Worm (Caenorhabditis elegans) whole organism, L2 larva: Measurements from ENCODE around the gene srd-74.
A peak's percentile ranks its signal among the peaks of the same experiment; 100 is the strongest.

Experiments used
- C34F6.9 ChIP-seq: fragments of 150-350 bp; optimal IDR thresholded peaks from 2 replicates; lab custom pipeline; 2014; ENCODE audit warnings: missing biosample characterization, missing genetic modification characterization
- F13H6.1 ChIP-seq: sonication (generic microtip); optimal IDR thresholded peaks from 2 replicates; lab custom pipeline; 2016; ENCODE audit warnings: missing genetic modification characterization, missing compliant biosample characterization
- R02D3.7 ChIP-seq: fragments of 150-350 bp; optimal IDR thresholded peaks from 2 replicates; lab custom pipeline; 2014; ENCODE audit warnings: missing biosample characterization, missing genetic modification characterization
- Y55F3AM.14 ChIP-seq: fragments of 200-800 bp; sonication (Bioruptor generic); optimal IDR thresholded peaks from 2 replicates; lab custom pipeline; 2018; ENCODE audit warnings: mild to moderate bottlenecking, missing genetic modification characterization, missing compliant biosample characterization
- ama-1 ChIP-seq: fragments of 150-350 bp; optimal IDR thresholded peaks from 2 replicates; lab custom pipeline; 2018; ENCODE audit warnings: inconsistent platforms
- blmp-1 ChIP-seq: sonication (generic microtip); optimal IDR thresholded peaks from 2 replicates; lab custom pipeline; 2017; ENCODE audit warnings: missing genetic modification characterization, mild to moderate bottlenecking, missing compliant biosample characterization, antibody characterized with exemption, moderate library complexity; ENCODE audit not compliant: insufficient read depth
- ceh-16 ChIP-seq: fragments of 150-350 bp; optimal IDR thresholded peaks from 2 replicates; lab custom pipeline; 2014; ENCODE audit warnings: missing biosample characterization, missing genetic modification characterization
- crh-2 ChIP-seq: sonication (generic microtip); optimal IDR thresholded peaks from 2 replicates; lab custom pipeline; 2017; ENCODE audit warnings: missing biosample characterization, missing genetic modification characterization
- dmd-4 ChIP-seq: sonication (generic microtip); optimal IDR thresholded peaks from 2 replicates; lab custom pipeline; 2017; ENCODE audit warnings: missing biosample characterization, missing genetic modification characterization
- egl-27 ChIP-seq: sonication (generic microtip); optimal IDR thresholded peaks from 3 replicates; lab custom pipeline; 2017; ENCODE audit warnings: missing biosample characterization, missing genetic modification reagents, missing genetic modification characterization
- elt-1 ChIP-seq: fragments of 150-350 bp; optimal IDR thresholded peaks from 2 replicates; lab custom pipeline; 2014; ENCODE audit warnings: missing biosample characterization, missing genetic modification characterization
- fos-1 ChIP-seq: fragments of 150-350 bp; optimal IDR thresholded peaks from 2 replicates; lab custom pipeline; 2014; ENCODE audit warnings: missing biosample characterization, missing genetic modification characterization
- gmeb-1 ChIP-seq: fragments of 150-350 bp; optimal IDR thresholded peaks from 2 replicates; lab custom pipeline; 2014; ENCODE audit warnings: missing biosample characterization, missing genetic modification characterization
- lin-11 ChIP-seq: fragments of 150-350 bp; sonication (generic microtip); optimal IDR thresholded peaks from 2 replicates; lab custom pipeline; 2014; ENCODE audit warnings: missing biosample characterization, missing genetic modification characterization, inconsistent platforms, mixed read lengths
- lin-13 ChIP-seq: fragments of 150-350 bp; optimal IDR thresholded peaks from 2 replicates; lab custom pipeline; 2014; ENCODE audit warnings: missing biosample characterization, missing genetic modification reagents, missing genetic modification characterization
- lin-39 ChIP-seq: fragments of 150-350 bp; optimal IDR thresholded peaks from 2 replicates; lab custom pipeline; 2014; ENCODE audit warnings: missing biosample characterization, missing genetic modification reagents, missing genetic modification characterization
- lsy-2 ChIP-seq, 2 experiments: fragments of 150-350 bp in 1 of 2; sonication (generic microtip) in 1 of 2; optimal IDR thresholded peaks; 2 replicates each; lab custom pipeline; 2014 to 2017; ENCODE audit warnings: missing biosample characterization in 2 of 2, missing genetic modification characterization in 2 of 2
- mab-5 ChIP-seq: fragments of 150-350 bp; optimal IDR thresholded peaks from 2 replicates; lab custom pipeline; 2014; ENCODE audit warnings: missing biosample characterization, missing genetic modification characterization
- mbf-1 ChIP-seq: sonication (generic microtip); optimal IDR thresholded peaks from 2 replicates; lab custom pipeline; 2017; ENCODE audit warnings: missing biosample characterization, missing genetic modification characterization
- mdl-1 ChIP-seq, 2 experiments: fragments of 150-350 bp in 1 of 2; sonication (generic microtip) in 1 of 2; optimal IDR thresholded peaks; 2 replicates each; lab custom pipeline; 2017; ENCODE audit warnings: missing biosample characterization in 2 of 2, missing genetic modification characterization in 2 of 2
- nhr-11 ChIP-seq: fragments of 150-350 bp; optimal IDR thresholded peaks from 2 replicates; lab custom pipeline; 2014; ENCODE audit warnings: missing biosample characterization, missing genetic modification characterization
- nhr-129 ChIP-seq: fragments of 150-350 bp; optimal IDR thresholded peaks from 2 replicates; lab custom pipeline; 2014; ENCODE audit warnings: missing biosample characterization, missing genetic modification characterization
- nhr-21 ChIP-seq: fragments of 150-350 bp; optimal IDR thresholded peaks from 2 replicates; lab custom pipeline; 2014; ENCODE audit warnings: missing biosample characterization, missing genetic modification characterization
- nhr-25 ChIP-seq: fragments of 150-350 bp; sonication (generic microtip); optimal IDR thresholded peaks from 3 replicates; lab custom pipeline; 2014; ENCODE audit warnings: missing biosample characterization, missing genetic modification characterization
- nhr-6 ChIP-seq: fragments of 150-350 bp; optimal IDR thresholded peaks from 2 replicates; lab custom pipeline; 2014; ENCODE audit warnings: missing biosample characterization, missing genetic modification characterization
- nhr-77 ChIP-seq: fragments of 150-350 bp; optimal IDR thresholded peaks from 2 replicates; lab custom pipeline; 2014; ENCODE audit warnings: missing biosample characterization, missing genetic modification characterization
- sem-4 ChIP-seq: fragments of 150-350 bp; optimal IDR thresholded peaks from 2 replicates; lab custom pipeline; 2014; ENCODE audit warnings: missing biosample characterization, missing genetic modification reagents, missing genetic modification characterization
- skn-1 ChIP-seq: sonication (generic microtip); optimal IDR thresholded peaks from 2 replicates; lab custom pipeline; 2017; ENCODE audit warnings: missing biosample characterization, missing genetic modification characterization
- sma-3 ChIP-seq: sonication (generic microtip); optimal IDR thresholded peaks from 2 replicates; lab custom pipeline; 2016; ENCODE audit warnings: missing genetic modification reagents, missing genetic modification characterization, missing compliant biosample characterization
- sma-9 ChIP-seq, 2 experiments: fragments of 150-350 bp in 1 of 2; sonication (generic microtip) in 1 of 2; optimal IDR thresholded peaks; 2 replicates each; lab custom pipeline; 2014 to 2016; ENCODE audit warnings: missing genetic modification characterization in 2 of 2, mild to moderate bottlenecking in 1 of 2, missing biosample characterization in 1 of 2, missing compliant biosample characterization in 1 of 2, missing genetic modification reagents in 1 of 2, moderate library complexity in 1 of 2
- snpc-4 ChIP-seq: fragments of 150-350 bp; optimal IDR thresholded peaks from 2 replicates; lab custom pipeline; 2014; ENCODE audit warnings: missing biosample characterization, missing genetic modification characterization
- unc-55 ChIP-seq: fragments of 150-350 bp; sonication (generic microtip); optimal IDR thresholded peaks from 3 replicates; lab custom pipeline; 2014; ENCODE audit warnings: missing biosample characterization, missing genetic modification reagents, missing genetic modification characterization
- unc-62 ChIP-seq: fragments of 150-350 bp; optimal IDR thresholded peaks from 2 replicates; lab custom pipeline; 2014; ENCODE audit warnings: missing biosample characterization, missing genetic modification reagents, missing genetic modification characterization
- zag-1 ChIP-seq: fragments of 150-350 bp; optimal IDR thresholded peaks from 2 replicates; lab custom pipeline; 2014; ENCODE audit warnings: missing biosample characterization, missing genetic modification characterization
- ztf-1 ChIP-seq: fragments of 200-800 bp; sonication (Bioruptor generic); conservative IDR thresholded peaks from 2 replicates; pipeline ENCODE4 v1.3.6; 2022; ENCODE audit warnings: missing genetic modification characterization, missing compliant biosample characterization
- ztf-4 ChIP-seq: fragments of 150-350 bp; optimal IDR thresholded peaks from 2 replicates; lab custom pipeline; 2014; ENCODE audit warnings: missing biosample characterization, missing genetic modification characterization

srd-74 gene

DNA sequence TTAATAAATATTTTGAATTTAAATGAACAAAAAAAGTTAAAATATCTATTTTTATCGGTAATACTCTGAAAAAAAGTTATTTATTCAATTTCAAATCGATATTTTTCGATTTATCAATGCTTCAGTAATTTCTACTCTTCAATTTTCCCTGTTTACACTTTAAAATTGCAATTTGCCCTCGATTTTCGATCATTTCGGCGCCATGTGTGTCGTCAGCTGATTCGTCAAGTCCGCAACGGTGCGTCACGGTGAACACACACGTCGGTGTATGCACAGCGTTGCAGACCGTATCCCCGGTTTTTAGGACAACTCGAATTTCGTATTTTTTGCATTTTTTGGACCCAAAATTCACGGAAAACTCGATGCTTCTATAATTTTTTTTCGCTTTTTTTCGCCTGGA is 41.4 kb downstream of the srd-74 start, which contains the start of gene C18D11.3 (continued):
- TF ChIP-seq nhr-25 (tag; lab: Kevin White, UChicago): peak; percentile 85

DNA sequence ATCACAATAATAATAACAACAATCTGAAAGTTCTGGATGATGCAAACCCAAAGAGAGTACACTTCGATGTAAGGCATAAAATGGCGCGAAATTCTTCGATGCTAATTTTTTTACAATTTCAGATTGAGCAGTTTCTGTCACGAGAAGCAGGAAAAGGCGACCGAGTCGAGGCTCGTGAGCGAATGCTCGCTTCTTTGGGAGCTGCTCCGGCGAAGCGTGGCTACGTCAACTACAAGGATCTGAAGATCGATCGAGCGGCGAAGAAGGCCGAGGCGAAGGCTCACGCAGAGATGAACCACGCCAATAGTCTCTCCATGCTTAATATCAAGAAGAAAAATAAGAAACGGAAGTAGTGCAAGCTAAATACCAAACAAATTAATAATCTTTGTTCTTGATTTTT is 42.2 kb downstream of the srd-74 start:
- TF ChIP-seq elt-1 (tag; lab: Kevin White, UChicago): no peak
- TF ChIP-seq mdl-1 (tag; optimal IDR thresholded peaks at IDR 0.05; lab: Kevin White, UChicago): no peak
- no peak for TF ChIP-seq Y55F3AM.14 (GFP tag; lab: Kevin White, UChicago)
- TF ChIP-seq ceh-16 (tag; lab: Kevin White, UChicago): no peak
- no peak for TF ChIP-seq ama-1
- no peak for TF ChIP-seq ztf-4
- TF ChIP-seq fos-1: no peak
- no peak for TF ChIP-seq R02D3.7 (tag; lab: Kevin White, UChicago)
- no peak for TF ChIP-seq nhr-21
- no peak for TF ChIP-seq zag-1 (tag; lab: Kevin White, UChicago)
- no peak for TF ChIP-seq skn-1 (tag; lab: Kevin White, UChicago)
- TF ChIP-seq gmeb-1 (tag; lab: Kevin White, UChicago): no peak
- no peak for TF ChIP-seq C34F6.9
- TF ChIP-seq lin-39 (tag; lab: Kevin White, UChicago): no peak
- TF ChIP-seq nhr-25 (tag; lab: Kevin White, UChicago): no peak
- no peak for TF ChIP-seq nhr-11 (tag; lab: Kevin White, UChicago)
- TF ChIP-seq mbf-1 (tag; lab: Kevin White, UChicago): no peak
- no peak for TF ChIP-seq blmp-1 (tag; lab: Kevin White, UChicago)

DNA sequence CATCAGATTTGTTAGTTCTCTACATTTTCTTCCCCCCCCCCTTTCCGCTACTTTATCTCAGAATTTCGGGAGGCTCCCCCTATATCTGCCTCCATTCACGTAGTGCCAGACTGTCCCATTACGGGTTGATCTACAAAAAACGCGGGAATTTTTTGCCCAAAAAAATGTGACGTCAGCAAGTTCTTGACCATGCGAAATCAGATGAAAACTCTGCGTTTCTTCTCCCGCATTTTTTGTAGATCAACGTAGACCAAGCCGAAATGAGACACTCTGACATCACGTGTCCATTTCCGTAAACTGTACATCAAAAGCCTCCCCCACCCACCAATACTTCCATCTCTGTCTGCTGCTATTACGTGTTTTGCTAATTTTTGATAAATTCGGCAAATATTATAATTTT is 42.7 kb downstream of the srd-74 start:
- TF ChIP-seq C34F6.9: no peak
- no peak for TF ChIP-seq mdl-1 (tag; optimal IDR thresholded peaks at IDR 0.05; lab: Kevin White, UChicago)
- TF ChIP-seq nhr-77 (tag; lab: Kevin White, UChicago): no peak
- TF ChIP-seq sma-9 (GFP tag; optimal IDR thresholded peaks at IDR 0.05; lab: Kevin White, UChicago): no peak
- no peak for TF ChIP-seq sma-9 (tag; optimal IDR thresholded peaks at IDR 0.05; lab: Kevin White, UChicago)
- TF ChIP-seq egl-27 (tag; lab: Kevin White, UChicago): no peak
- no peak for TF ChIP-seq R02D3.7 (tag; lab: Kevin White, UChicago)
- no peak for TF ChIP-seq lin-13 (GFP tag; lab: Kevin White, UChicago)
- no peak for TF ChIP-seq ztf-1 (GFP tag; lab: Robert Waterston, UW)
- no peak for TF ChIP-seq nhr-21

DNA sequence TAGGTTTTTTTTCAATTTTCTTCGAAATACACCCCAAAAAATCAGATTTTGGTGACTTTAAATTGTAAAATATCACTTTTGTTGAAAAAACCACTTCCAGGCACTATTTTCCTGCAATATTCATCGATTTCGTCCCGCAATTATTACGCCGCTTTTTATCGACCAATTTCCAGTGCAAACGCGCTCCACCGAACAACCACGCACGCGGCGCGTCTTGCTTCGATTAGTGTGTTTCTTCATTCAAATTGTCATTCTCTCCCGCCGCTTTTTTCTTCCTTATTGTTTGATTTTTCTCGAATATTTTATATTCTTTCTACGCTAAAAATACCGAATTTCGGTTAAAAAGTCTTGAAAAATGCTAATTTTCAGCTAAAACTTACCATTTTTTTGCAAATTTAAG is 43.8 kb downstream of the srd-74 start:
- peak; percentile 13 for TF ChIP-seq zag-1 (tag; lab: Kevin White, UChicago)
- peak; percentile 36 to 85 for TF ChIP-seq lsy-2 (tag; optimal IDR thresholded peaks at IDR 0.05; lab: Kevin White, UChicago)
- peak; percentile 87 for TF ChIP-seq C34F6.9
- peak in 1 of 2 experiments; percentile 78 for TF ChIP-seq mdl-1 (tag; optimal IDR thresholded peaks at IDR 0.05; lab: Kevin White, UChicago)
- TF ChIP-seq nhr-25 (tag; lab: Kevin White, UChicago): peak; percentile 21
- peak; percentile 43 for TF ChIP-seq nhr-129 (tag; lab: Kevin White, UChicago)
- no peak for TF ChIP-seq unc-62 (GFP tag; lab: Kevin White, UChicago)
- no peak for TF ChIP-seq dmd-4
- TF ChIP-seq mab-5 (tag; lab: Kevin White, UChicago): peak; percentile 22
- TF ChIP-seq unc-55 (GFP tag; lab: Kevin White, UChicago): peak; percentile 85
- peak; percentile 35 for TF ChIP-seq gmeb-1 (tag; lab: Kevin White, UChicago)
- TF ChIP-seq sma-9 (GFP tag; optimal IDR thresholded peaks at IDR 0.05; lab: Kevin White, UChicago): peak; percentile 0
- no peak for TF ChIP-seq sma-9 (tag; optimal IDR thresholded peaks at IDR 0.05; lab: Kevin White, UChicago)
- TF ChIP-seq sma-3 (GFP tag; lab: Kevin White, UChicago): peak; percentile 53
- TF ChIP-seq crh-2: peak; percentile 74
- peak; percentile 49 for TF ChIP-seq lin-11 (tag; lab: Kevin White, UChicago)
- peak; percentile 84 for TF ChIP-seq sem-4
- TF ChIP-seq F13H6.1: peak; percentile 38
- peak; percentile 3 for TF ChIP-seq snpc-4 (tag; lab: Kevin White, UChicago)
- no peak for TF ChIP-seq nhr-11 (tag; lab: Kevin White, UChicago)
- peak; percentile 51 for TF ChIP-seq lin-13 (GFP tag; lab: Kevin White, UChicago)
- no peak for TF ChIP-seq R02D3.7 (tag; lab: Kevin White, UChicago)
- TF ChIP-seq nhr-6 (tag; lab: Kevin White, UChicago): no peak
- TF ChIP-seq fos-1: peak; percentile 48
